Worm (Caenorhabditis elegans) whole organism, young adult: ENCODE data around the gene ZC477.4.

Source experiments
- ZK185.1 ChIP-seq: sonication (generic microtip); optimal IDR thresholded peaks from 2 replicates; lab custom pipeline; 2016; ENCODE audit warnings: mild to moderate bottlenecking, missing genetic modification characterization, missing compliant biosample characterization; ENCODE audit not compliant: poor library complexity, severe bottlenecking
- nfya-1 ChIP-seq: sonication (generic microtip); optimal IDR thresholded peaks from 2 replicates; lab custom pipeline; 2017; ENCODE audit warnings: antibody characterized with exemption, missing compliant biosample characterization, missing genetic modification characterization, borderline replicate concordance; ENCODE audit not compliant: insufficient read depth
- sptf-2 ChIP-seq: fragments of 200-800 bp; sonication (Bioruptor generic); optimal IDR thresholded peaks from 2 replicates; lab custom pipeline; 2018; ENCODE audit warnings: mild to moderate bottlenecking, missing genetic modification characterization, missing compliant biosample characterization
- unc-62 ChIP-seq: fragments of 150-350 bp; optimal IDR thresholded peaks from 2 replicates; lab custom pipeline; 2014; ENCODE audit warnings: missing biosample characterization, missing genetic modification reagents, missing genetic modification characterization
- ztf-25 ChIP-seq: fragments of 200-800 bp; sonication (Bioruptor generic); IDR thresholded peaks from 2 replicates; pipeline ENCODE4 v1.3.6; 2022; ENCODE audit warnings: missing genetic modification reagents, missing genetic modification characterization, missing compliant biosample characterization

DNA sequence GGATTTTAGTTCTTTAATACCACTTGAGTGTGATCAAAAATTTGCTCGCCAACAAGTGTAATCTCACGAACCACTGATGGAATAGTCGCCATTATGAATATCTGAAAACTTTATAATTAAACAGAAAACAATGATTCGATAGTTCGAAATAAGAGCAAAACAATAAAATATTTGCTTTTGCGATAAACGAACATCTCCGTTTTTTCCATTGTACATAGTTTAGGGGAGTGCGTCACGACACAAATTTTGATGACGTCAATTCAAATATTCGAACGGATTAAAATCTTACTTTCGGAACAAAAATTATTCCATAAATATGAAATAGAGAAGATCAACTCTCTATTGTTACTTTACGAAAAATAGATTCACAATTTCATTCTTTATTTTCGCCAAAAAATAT is 35.4 kb upstream of the ZC477.4 start, which contains the start of gene mutd-1:
- TF ChIP-seq sptf-2 (no peak), nfya-1 (no peak), unc-62 (no peak), ZK185.1 (tag; lab: Kevin White, UChicago) (no peak), ztf-25 (GFP tag; lab: Robert Waterston, UW) (no peak)
